Fruit fly (Drosophila melanogaster): Measurements from ENCODE around the gene Usp12-46.
A peak's percentile ranks its signal among the peaks of the same experiment; 100 is the strongest.

Gene Usp12-46

DNA sequence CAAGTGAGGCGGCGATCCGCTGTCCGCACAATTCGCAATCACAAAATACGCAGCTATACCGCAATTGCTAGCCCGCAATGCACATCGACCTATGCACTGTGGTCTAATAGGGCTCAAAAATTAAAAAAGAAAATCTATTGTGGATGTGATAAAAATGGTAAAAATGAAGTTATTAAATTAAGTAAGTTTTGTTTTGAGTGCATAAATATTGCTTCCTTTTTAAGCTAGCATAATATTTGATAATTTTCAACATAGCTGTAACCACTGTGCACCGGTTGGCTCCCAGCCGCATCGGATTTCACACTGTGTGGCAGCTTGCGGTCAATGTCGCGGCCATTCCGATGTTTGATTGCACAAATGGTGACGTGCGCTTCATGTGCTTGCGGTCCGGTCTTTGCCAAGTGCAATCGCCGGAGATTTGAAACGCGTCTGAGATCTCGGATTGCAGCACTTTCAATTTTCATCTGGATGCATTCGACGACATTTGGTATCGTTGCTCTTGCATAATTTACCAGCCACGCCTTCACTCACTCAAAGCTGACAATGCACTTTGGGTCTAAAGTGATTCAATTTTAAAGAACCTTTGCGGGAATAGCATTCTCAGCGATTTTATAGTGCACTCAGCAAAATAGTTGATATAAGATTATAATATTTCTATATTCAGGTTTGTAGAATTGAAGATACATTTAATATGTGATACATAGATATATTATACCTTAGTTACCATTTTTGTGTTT lies 65.9 kb downstream of the Usp12-46 start (continued):
- TF ChIP-seq unc-4 (GFP tag; IDR thresholded peaks at IDR 0.05; ENCODE audit: partially characterized antibody), result no peak
- no peak for TF ChIP-seq Hmr (GFP tag; optimal IDR thresholded peaks at IDR 0.05)
- TF ChIP-seq sisA (GFP tag; IDR thresholded peaks at IDR 0.05), result peak; percentile 37; the same call in 1 of the 2 replicates
- no peak for TF ChIP-seq CG32767 (GFP tag; IDR thresholded peaks at IDR 0.05)
- 0 out of 2 replicates have a peak, but pooled peaks have one; percentile 18 for TF ChIP-seq CG31441 (GFP tag; IDR thresholded peaks at IDR 0.05)
- no peak for TF ChIP-seq CG1233 (GFP tag; optimal IDR thresholded peaks at IDR 0.05)
- TF ChIP-seq CG15514 (GFP tag; optimal IDR thresholded peaks at IDR 0.05), result no peak
- no peak for TF ChIP-seq CG17186 (GFP tag; optimal IDR thresholded peaks at IDR 0.05)
- TF ChIP-seq gsb (GFP tag; IDR thresholded peaks at IDR 0.05), result no peak
- TF ChIP-seq Ets65A (GFP tag), result no peak
- no peak for TF ChIP-seq knrl (GFP tag; IDR thresholded peaks at IDR 0.05; ENCODE audit: partially characterized antibody)
- no peak for TF ChIP-seq CG12219 (GFP tag; optimal IDR thresholded peaks at IDR 0.05)
- TF ChIP-seq NFAT (GFP tag; IDR thresholded peaks at IDR 0.05), result no peak
- no peak for TF ChIP-seq exex (tag; optimal IDR thresholded peaks at IDR 0.05)
- TF ChIP-seq CG12104 (GFP tag; optimal IDR thresholded peaks at IDR 0.05), result no peak
- TF ChIP-seq CG4424 (GFP tag; optimal IDR thresholded peaks at IDR 0.05), result no peak
- no peak for TF ChIP-seq CG3407 (GFP tag; optimal IDR thresholded peaks at IDR 0.05)
- no peak for TF ChIP-seq Hey (tag; optimal IDR thresholded peaks at IDR 0.05)
- no peak for TF ChIP-seq pita (GFP tag; optimal IDR thresholded peaks at IDR 0.05)
- TF ChIP-seq bowl (GFP tag; IDR thresholded peaks at IDR 0.05), result no peak
- no peak for TF ChIP-seq CG8281 (tag; optimal IDR thresholded peaks at IDR 0.05)
- TF ChIP-seq B-H1 (GFP tag; IDR thresholded peaks at IDR 0.05), result no peak
- TF ChIP-seq BEAF-32 (GFP tag; optimal IDR thresholded peaks at IDR 0.05), result no peak
- no peak for TF ChIP-seq fru (optimal IDR thresholded peaks at IDR 0.05)
- no peak for TF ChIP-seq Lhr (GFP tag; optimal IDR thresholded peaks at IDR 0.05)
- TF ChIP-seq CG1647 (GFP tag; optimal IDR thresholded peaks at IDR 0.05), result no peak
- TF ChIP-seq CG9932 (GFP tag; IDR thresholded peaks at IDR 0.05), result no peak
- TF ChIP-seq CG6272 (GFP tag; IDR thresholded peaks at IDR 0.05), result no peak
- no peak for TF ChIP-seq CG34376 (GFP tag; optimal IDR thresholded peaks at IDR 0.05)
- TF ChIP-seq CG9437 (GFP tag; optimal IDR thresholded peaks at IDR 0.05), result no peak
- TF ChIP-seq wdn (GFP tag; IDR thresholded peaks at IDR 0.05), result no peak
- no peak for TF ChIP-seq CG3065 (GFP tag; optimal IDR thresholded peaks at IDR 0.05)
- no peak for TF ChIP-seq CG16863 (GFP tag; optimal IDR thresholded peaks at IDR 0.05)
- TF ChIP-seq Gsc (GFP tag; IDR thresholded peaks at IDR 0.05), result no peak
- no peak for TF ChIP-seq HLHmδ (GFP tag; optimal IDR thresholded peaks at IDR 0.05)
- no peak for TF ChIP-seq CG17359 (tag; optimal IDR thresholded peaks at IDR 0.05)
- 0 out of 3 replicates have a peak, but pooled peaks have one; percentile 22 for TF ChIP-seq ci (GFP tag; IDR thresholded peaks at IDR 0.05)
- TF ChIP-seq CG7271 (tag; optimal IDR thresholded peaks at IDR 0.05), result no peak
- peak; percentile 33 for TF ChIP-seq unpg (GFP tag; optimal IDR thresholded peaks at IDR 0.05)
- TF ChIP-seq Bdp1 (GFP tag; optimal IDR thresholded peaks at IDR 0.05), result no peak
- TF ChIP-seq ttk (GFP tag; IDR thresholded peaks at IDR 0.05), result no peak
- peak; percentile 33 for TF ChIP-seq CG7839 (tag; optimal IDR thresholded peaks at IDR 0.05)
- no peak for TF ChIP-seq wek (GFP tag; optimal IDR thresholded peaks at IDR 0.05)
- no peak for TF ChIP-seq CG10654 (GFP tag; optimal IDR thresholded peaks at IDR 0.05)
- no peak for TF ChIP-seq CG2889 (GFP tag; IDR thresholded peaks at IDR 0.05)
- TF ChIP-seq tna (GFP tag; IDR thresholded peaks at IDR 0.05; ENCODE audit: partially characterized antibody), result no peak
- no peak; the same call in 2 of the 3 replicates for TF ChIP-seq Aef1 (GFP tag; IDR thresholded peaks at IDR 0.05)

Measured in whole organism, embryonic.